Worm (Caenorhabditis elegans): ENCODE data around the gene K02E10.4.

DNA sequence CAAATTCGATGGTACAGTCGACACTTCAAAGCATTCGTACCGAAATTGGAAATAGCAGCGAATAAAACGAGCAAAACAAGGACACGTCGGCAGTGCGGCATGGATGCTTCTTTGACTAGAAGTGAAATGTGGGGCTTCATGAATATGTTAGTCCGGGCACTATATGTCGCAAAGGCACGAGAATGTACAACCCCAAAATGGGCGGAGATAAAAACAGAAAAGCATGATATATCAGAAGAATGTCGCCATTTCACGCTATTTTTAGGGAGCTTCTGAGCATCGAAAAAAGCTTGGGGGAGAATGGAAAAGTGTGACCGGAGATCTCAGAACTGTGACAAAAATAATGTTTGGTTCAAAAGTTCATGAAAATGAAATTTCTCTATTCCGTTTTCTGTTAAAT is 39.8 kb upstream of the K02E10.4 start, which contains the start of gene T07D1.3:
- TF ChIP-seq ref-1 (GFP tag; conservative IDR thresholded peaks at IDR 0.05) (no peak), ztf-29 (GFP tag; IDR thresholded peaks at IDR 0.05) (no peak), T22C8.4 (GFP tag; IDR thresholded peaks at IDR 0.05) (no peak), med-1 (GFP tag; optimal IDR thresholded peaks at IDR 0.05; ENCODE audit: insufficient read depth) (no peak), flt-1 (GFP tag; IDR thresholded peaks at IDR 0.05) (no peak), ztf-23 (GFP tag; IDR thresholded peaks at IDR 0.05) (no peak), tab-1 (GFP tag; IDR thresholded peaks at IDR 0.05) (no peak)
